Fruit fly (Drosophila melanogaster) whole organism, embryonic: ENCODE data around the gene Ltn1.

ENCODE experiments used
- Aef1 ChIP-seq: fragments of 200-800 bp; sonication (Bioruptor generic); IDR thresholded peaks from 3 replicates; pipeline ENCODE4 v1.3.6; 2022; ENCODE audit warnings: missing biosample characterization, missing genetic modification characterization
- B-H1 ChIP-seq: fragments of 200-800 bp; sonication (Bioruptor generic); IDR thresholded peaks from 3 replicates; pipeline ENCODE4 v1.3.6; 2022; ENCODE audit warnings: missing biosample characterization, missing genetic modification characterization
- CG10321 ChIP-seq: fragments of 200-800 bp; sonication (Bioruptor generic); IDR thresholded peaks from 2 replicates; pipeline ENCODE4 v1.3.6; 2022; ENCODE audit warnings: missing biosample characterization, missing genetic modification characterization
- CG10431 ChIP-seq: fragments of 200-800 bp; sonication (Bioruptor generic); optimal IDR thresholded peaks from 3 replicates; lab custom pipeline; 2018; ENCODE audit warnings: missing biosample characterization, mild to moderate bottlenecking, missing genetic modification characterization
- CG10565 ChIP-seq: fragments of 200-800 bp; sonication (Bioruptor generic); optimal IDR thresholded peaks from 3 replicates; lab custom pipeline; 2016; ENCODE audit warnings: missing biosample characterization, mild to moderate bottlenecking, missing genetic modification characterization
- CG11247 ChIP-seq: fragments of 200-800 bp; sonication (Bioruptor generic); IDR thresholded peaks from 2 replicates; pipeline ENCODE4 v1.3.6; 2022; ENCODE audit warnings: missing biosample characterization, missing genetic modification characterization
- CG11695 ChIP-seq: fragments of 200-800 bp; sonication (Bioruptor generic); IDR thresholded peaks from 3 replicates; pipeline ENCODE4 v1.3.6; 2022; ENCODE audit warnings: missing biosample characterization, missing genetic modification characterization
- CG11723 ChIP-seq: fragments of 200-800 bp; sonication (Bioruptor generic); optimal IDR thresholded peaks from 2 replicates; lab custom pipeline; 2017; ENCODE audit warnings: missing biosample characterization, mild to moderate bottlenecking, missing genetic modification characterization
- CG12104 ChIP-seq: fragments of 200-800 bp; sonication (Bioruptor generic); optimal IDR thresholded peaks from 3 replicates; lab custom pipeline; 2016; ENCODE audit warnings: missing biosample characterization, missing genetic modification characterization
- CG12219 ChIP-seq: fragments of 200-800 bp; sonication (Bioruptor generic); optimal IDR thresholded peaks from 3 replicates; lab custom pipeline; 2018; ENCODE audit warnings: missing biosample characterization, mild to moderate bottlenecking, missing genetic modification characterization
- CG12299 ChIP-seq: fragments of 200-800 bp; sonication (Bioruptor generic); optimal IDR thresholded peaks from 2 replicates; lab custom pipeline; 2018; ENCODE audit warnings: missing biosample characterization, mild to moderate bottlenecking, missing genetic modification characterization
- CG1233 ChIP-seq: fragments of 200-800 bp; sonication (Bioruptor generic); optimal IDR thresholded peaks from 4 replicates; lab custom pipeline; 2018; ENCODE audit warnings: missing biosample characterization, mild to moderate bottlenecking, missing genetic modification characterization
- CG14050 ChIP-seq: fragments of 200-800 bp; sonication (Bioruptor generic); IDR thresholded peaks from 3 replicates; pipeline ENCODE4 v1.3.6; 2022; ENCODE audit warnings: missing biosample characterization, missing genetic modification characterization
- CG14710 ChIP-seq: fragments of 200-800 bp; sonication (Bioruptor generic); optimal IDR thresholded peaks from 3 replicates; lab custom pipeline; 2019; ENCODE audit warnings: missing biosample characterization, mild to moderate bottlenecking, missing genetic modification characterization, moderate library complexity
- CG15073 ChIP-seq: fragments of 200-800 bp; sonication (Bioruptor generic); optimal IDR thresholded peaks from 2 replicates; lab custom pipeline; 2016; ENCODE audit warnings: missing biosample characterization, missing genetic modification characterization
- CG1529 ChIP-seq: fragments of 200-800 bp; sonication (Bioruptor generic); optimal IDR thresholded peaks from 3 replicates; lab custom pipeline; 2018; ENCODE audit warnings: missing biosample characterization, missing genetic modification characterization
- CG15514 ChIP-seq: fragments of 200-800 bp; sonication (Bioruptor generic); optimal IDR thresholded peaks from 3 replicates; lab custom pipeline; 2017; ENCODE audit warnings: missing biosample characterization, missing genetic modification characterization, mild to moderate bottlenecking, moderate library complexity, missing genetic modification reagents
- CG17385 ChIP-seq: fragments of 200-800 bp; sonication (Bioruptor generic); optimal IDR thresholded peaks from 3 replicates; lab custom pipeline; 2018; ENCODE audit warnings: missing biosample characterization, mild to moderate bottlenecking, missing genetic modification characterization
- CG18764 ChIP-seq: fragments of 200-800 bp; sonication (Bioruptor generic); optimal IDR thresholded peaks from 3 replicates; lab custom pipeline; 2016; ENCODE audit warnings: missing biosample characterization, missing genetic modification characterization
- CG3065 ChIP-seq: fragments of 200-800 bp; sonication (Bioruptor generic); optimal IDR thresholded peaks from 2 replicates; lab custom pipeline; 2016; ENCODE audit warnings: missing biosample characterization, missing genetic modification characterization
- CG3838 ChIP-seq: fragments of 200-800 bp; sonication (Bioruptor generic); optimal IDR thresholded peaks from 3 replicates; lab custom pipeline; 2016; ENCODE audit warnings: missing biosample characterization, missing genetic modification characterization
- CG4360 ChIP-seq: fragments of 200-800 bp; sonication (Bioruptor generic); IDR thresholded peaks from 2 replicates; pipeline ENCODE4 v1.3.6; 2022; ENCODE audit warnings: missing biosample characterization, missing genetic modification characterization
- CG9932 ChIP-seq: fragments of 200-800 bp; sonication (Bioruptor generic); IDR thresholded peaks from 2 replicates; pipeline ENCODE4 v1.3.6; 2022; ENCODE audit warnings: missing biosample characterization, missing genetic modification characterization
- D ChIP-seq, 2 experiments: fragments of 200-800 bp in 1 of 2; fragments of >200 bp in 1 of 2; sonication (Bioruptor generic) in 1 of 2; optimal IDR thresholded peaks; 2 replicates in 1 of 2; 3 replicates in 1 of 2; lab custom pipeline; 2017; ENCODE audit warnings: mild to moderate bottlenecking in 1 of 2, missing biosample characterization in 1 of 2, missing genetic modification characterization in 1 of 2, missing genetic modification reagents in 1 of 2
- Dp ChIP-seq: fragments of 200-800 bp; sonication (Bioruptor generic); optimal IDR thresholded peaks from 2 replicates; lab custom pipeline; 2018; ENCODE audit warnings: missing biosample characterization, mild to moderate bottlenecking, missing genetic modification characterization, moderate library complexity
- E2f1 ChIP-seq: fragments of 200-800 bp; sonication (Bioruptor generic); IDR thresholded peaks from 2 replicates; pipeline ENCODE4 v1.3.6; 2022; ENCODE audit warnings: missing biosample characterization, missing genetic modification characterization
- Fer1 ChIP-seq: fragments of 200-800 bp; sonication (Bioruptor generic); optimal IDR thresholded peaks from 2 replicates; lab custom pipeline; 2017; ENCODE audit warnings: missing biosample characterization, mild to moderate bottlenecking, missing genetic modification characterization
- HHEX ChIP-seq: fragments of 200-800 bp; sonication (Bioruptor generic); optimal IDR thresholded peaks from 3 replicates; lab custom pipeline; 2017; ENCODE audit warnings: missing biosample characterization, mild to moderate bottlenecking, missing genetic modification characterization, missing genetic modification reagents
- Hmr ChIP-seq: fragments of 200-800 bp; sonication (Bioruptor generic); optimal IDR thresholded peaks from 3 replicates; lab custom pipeline; 2017; ENCODE audit warnings: mild to moderate bottlenecking, missing biosample characterization, missing genetic modification reagents, missing genetic modification characterization
- Hr39 ChIP-seq: fragments of >200 bp; optimal IDR thresholded peaks from 2 replicates; lab custom pipeline; 2017
- Nf-YA ChIP-seq: fragments of 200-800 bp; sonication (Bioruptor generic); IDR thresholded peaks from 2 replicates; pipeline ENCODE4 v1.3.6; 2022; ENCODE audit warnings: missing biosample characterization, missing genetic modification characterization
- Sox100B ChIP-seq: fragments of 200-800 bp; sonication (Bioruptor generic); optimal IDR thresholded peaks from 3 replicates; lab custom pipeline; 2018; ENCODE audit warnings: missing biosample characterization, mild to moderate bottlenecking, missing genetic modification characterization
- Usf ChIP-seq: fragments of 200-800 bp; sonication (Bioruptor generic); optimal IDR thresholded peaks from 2 replicates; lab custom pipeline; 2017; ENCODE audit warnings: missing genotype, missing biosample characterization, missing genetic modification characterization
- az2 ChIP-seq: fragments of 200-800 bp; sonication (Bioruptor generic); optimal IDR thresholded peaks from 3 replicates; lab custom pipeline; 2016; ENCODE audit warnings: missing biosample characterization, missing genetic modification characterization
- bab2 ChIP-seq: fragments of 200-800 bp; sonication (Bioruptor generic); optimal IDR thresholded peaks from 2 replicates; lab custom pipeline; 2016; ENCODE audit warnings: missing biosample characterization, missing genetic modification characterization
- btn ChIP-seq: fragments of 200-800 bp; sonication (Bioruptor generic); optimal IDR thresholded peaks from 2 replicates; lab custom pipeline; 2016; ENCODE audit warnings: missing biosample characterization, missing genetic modification characterization
- caup ChIP-seq: fragments of 200-800 bp; sonication (Bioruptor generic); optimal IDR thresholded peaks from 3 replicates; lab custom pipeline; 2017; ENCODE audit warnings: missing biosample characterization, mild to moderate bottlenecking, missing genetic modification characterization, moderate library complexity; ENCODE audit not compliant: severe bottlenecking
- cwo ChIP-seq: fragments of 200-800 bp; sonication (Bioruptor generic); optimal IDR thresholded peaks from 3 replicates; lab custom pipeline; 2017; ENCODE audit warnings: missing biosample characterization, missing genetic modification characterization, mild to moderate bottlenecking, moderate library complexity, missing genetic modification reagents
- danr ChIP-seq: fragments of 200-800 bp; sonication (Bioruptor generic); IDR thresholded peaks from 2 replicates; pipeline ENCODE4 v1.3.6; 2022; ENCODE audit warnings: missing biosample characterization, missing genetic modification characterization
- emc ChIP-seq: fragments of 200-800 bp; sonication (Bioruptor generic); optimal IDR thresholded peaks from 2 replicates; lab custom pipeline; 2016; ENCODE audit warnings: missing biosample characterization, missing genetic modification characterization
- ewg ChIP-seq: fragments of 200-800 bp; sonication (Bioruptor generic); optimal IDR thresholded peaks from 3 replicates; lab custom pipeline; 2017; ENCODE audit warnings: mild to moderate bottlenecking, missing biosample characterization, missing genetic modification reagents, missing genetic modification characterization
- eyg ChIP-seq: fragments of 200-800 bp; sonication (Bioruptor generic); optimal IDR thresholded peaks from 3 replicates; lab custom pipeline; 2016; ENCODE audit warnings: missing biosample characterization, missing genetic modification characterization
- gcm ChIP-seq: fragments of 200-800 bp; sonication (Bioruptor generic); optimal IDR thresholded peaks from 2 replicates; lab custom pipeline; 2019; ENCODE audit warnings: missing biosample characterization, mild to moderate bottlenecking, missing genetic modification characterization, moderate library complexity
- nmo ChIP-seq: fragments of 200-800 bp; sonication (Bioruptor generic); optimal IDR thresholded peaks from 2 replicates; lab custom pipeline; 2018; ENCODE audit warnings: missing biosample characterization, mild to moderate bottlenecking, missing genetic modification characterization, moderate library complexity
- oc ChIP-seq: fragments of 200-800 bp; sonication (Bioruptor generic); optimal IDR thresholded peaks from 2 replicates; lab custom pipeline; 2018; ENCODE audit warnings: missing biosample characterization, mild to moderate bottlenecking, missing genetic modification characterization, moderate library complexity
- pb ChIP-seq: fragments of 200-800 bp; sonication (Bioruptor generic); optimal IDR thresholded peaks from 3 replicates; lab custom pipeline; 2016; ENCODE audit warnings: missing biosample characterization, missing genetic modification characterization
- peb ChIP-seq: fragments of 200-800 bp; sonication (Bioruptor generic); IDR thresholded peaks from 2 replicates; pipeline ENCODE4 v1.3.6; 2022; ENCODE audit warnings: missing biosample characterization, missing genetic modification characterization
- pho ChIP-seq: fragments of 200-800 bp; sonication (Bioruptor generic); optimal IDR thresholded peaks from 2 replicates; lab custom pipeline; 2016; ENCODE audit warnings: missing biosample characterization, missing genetic modification characterization
- scrt ChIP-seq: fragments of 200-800 bp; sonication (Bioruptor generic); optimal IDR thresholded peaks from 2 replicates; lab custom pipeline; 2018; ENCODE audit warnings: missing biosample characterization, mild to moderate bottlenecking, missing genetic modification characterization, moderate library complexity
- vnd ChIP-seq: fragments of 200-800 bp; sonication (Bioruptor generic); IDR thresholded peaks from 3 replicates; pipeline ENCODE4 v1.3.6; 2022; ENCODE audit warnings: missing biosample characterization, missing genetic modification characterization; ENCODE audit not compliant: partially characterized antibody
- zen ChIP-seq: fragments of 200-800 bp; sonication (Bioruptor generic); optimal IDR thresholded peaks from 3 replicates; lab custom pipeline; 2018; ENCODE audit warnings: missing biosample characterization, mild to moderate bottlenecking, missing genetic modification characterization, moderate library complexity

The Ltn1 gene

dm6 chr3L:19575650-19576049, 23.6 kb upstream of the Ltn1 start (continued):
- no peak for TF ChIP-seq zen (tag; lab: Kevin White, UChicago)
- TF ChIP-seq CG17385 (GFP tag; lab: Kevin White, UChicago), result peak; percentile 40
- TF ChIP-seq CG1233 (GFP tag; lab: Kevin White, UChicago), result peak; percentile 46
- TF ChIP-seq Fer1 (GFP tag; lab: Kevin White, UChicago), result peak; percentile 35
- TF ChIP-seq ewg, result no peak
- TF ChIP-seq emc (GFP tag; lab: Kevin White, UChicago), result no peak
- TF ChIP-seq Usf (GFP tag; lab: Kevin White, UChicago), result no peak
- 0 out of 3 replicates have a peak, but pooled peaks have one; percentile 38 for TF ChIP-seq CG11695 (GFP tag; lab: Robert Waterston, UW)
- peak; percentile 47 for TF ChIP-seq Sox100B (GFP tag; lab: Kevin White, UChicago)
- TF ChIP-seq CG4360 (GFP tag; lab: Robert Waterston, UW), result no peak
- peak; percentile 47 for TF ChIP-seq oc
- no peak for TF ChIP-seq pb (GFP tag; lab: Kevin White, UChicago)
- peak; percentile 47 for TF ChIP-seq CG10431
- peak; percentile 21 for TF ChIP-seq CG14710 (tag; lab: Kevin White, UChicago)
- TF ChIP-seq az2, result no peak
- TF ChIP-seq CG12219 (GFP tag; lab: Kevin White, UChicago), result peak; percentile 44
- no peak for TF ChIP-seq CG3065 (GFP tag; lab: Kevin White, UChicago)
- TF ChIP-seq Hr39 (lab: Kevin White, UChicago), result no peak
- no peak for TF ChIP-seq D (optimal IDR thresholded peaks at IDR 0.05; lab: Kevin White, UChicago)
- TF ChIP-seq D (GFP tag; optimal IDR thresholded peaks at IDR 0.05; lab: Kevin White, UChicago), result peak; percentile 61
- TF ChIP-seq scrt, result no peak
- TF ChIP-seq CG9932 (GFP tag; lab: Robert Waterston, UW), result no peak
- no peak for TF ChIP-seq pho (GFP tag; lab: Kevin White, UChicago)
- no peak for TF ChIP-seq Dp (GFP tag; lab: Kevin White, UChicago)
- TF ChIP-seq B-H1 (GFP tag; lab: Robert Waterston, UW), result no peak
- TF ChIP-seq nmo (GFP tag; lab: Kevin White, UChicago), result peak; percentile 11
- peak; percentile 48 for TF ChIP-seq gcm
- no peak for TF ChIP-seq Aef1 (GFP tag; lab: Robert Waterston, UW)
- peak; percentile 35 for TF ChIP-seq eyg (GFP tag; lab: Kevin White, UChicago)
- TF ChIP-seq Nf-YA (GFP tag; lab: Robert Waterston, UW), result no peak
- no peak for TF ChIP-seq peb (GFP tag; lab: Robert Waterston, UW)
- no peak for TF ChIP-seq CG15073 (GFP tag; lab: Kevin White, UChicago)
- TF ChIP-seq Hmr, result peak; percentile 34
- peak; percentile 23; the same call in 2 of the 3 replicates for TF ChIP-seq CG14050 (GFP tag; lab: Robert Waterston, UW)
- TF ChIP-seq CG10321 (GFP tag; lab: Robert Waterston, UW), result no peak
- TF ChIP-seq HHEX (GFP tag; lab: Kevin White, UChicago), result peak; percentile 43
- TF ChIP-seq CG18764, result no peak
- TF ChIP-seq CG12104 (GFP tag; lab: Kevin White, UChicago), result no peak
- no peak for TF ChIP-seq vnd
- peak; percentile 16 for TF ChIP-seq CG12299 (tag; lab: Kevin White, UChicago)
- TF ChIP-seq cwo, result no peak
- no peak for TF ChIP-seq danr
- peak; percentile 34 for TF ChIP-seq caup (GFP tag; lab: Kevin White, UChicago)
- peak; percentile 16 for TF ChIP-seq btn (GFP tag; lab: Kevin White, UChicago)
- TF ChIP-seq CG11723 (GFP tag; lab: Kevin White, UChicago), result peak; percentile 44
- TF ChIP-seq CG10565 (GFP tag; lab: Kevin White, UChicago), result no peak
- TF ChIP-seq CG11247 (GFP tag; lab: Robert Waterston, UW), result no peak
- TF ChIP-seq CG3838 (GFP tag; lab: Kevin White, UChicago), result peak; percentile 40
- TF ChIP-seq E2f1, result no peak
- TF ChIP-seq bab2 (GFP tag; lab: Kevin White, UChicago), result peak; percentile 66
- TF ChIP-seq CG1529, result peak; percentile 59
- no peak for TF ChIP-seq CG15514 (GFP tag; lab: Kevin White, UChicago)
